Worm (Caenorhabditis elegans) whole organism, L2 larva: ENCODE measurements around the gene K06H7.7.

Experiments
- ama-1 ChIP-seq: fragments of 150-350 bp; optimal IDR thresholded peaks from 2 replicates; lab custom pipeline; 2018; ENCODE audit warnings: inconsistent platforms
- skn-1 ChIP-seq: sonication (generic microtip); optimal IDR thresholded peaks from 2 replicates; lab custom pipeline; 2017; ENCODE audit warnings: missing biosample characterization, missing genetic modification characterization

ce11 chrIII:8036497-8036896, 48.8 kb downstream of the K06H7.7 start:
- TF ChIP-seq skn-1 (tag; lab: Kevin White, UChicago), result no peak
- TF ChIP-seq ama-1 (lab: Kevin White, UChicago), result no peak
